Worm (Caenorhabditis elegans) whole organism, L1 larva: ENCODE measurements around the gene pat-2.

Experiments used
- C16A3.4 ChIP-seq: fragments of 150-350 bp; optimal IDR thresholded peaks from 2 replicates; lab custom pipeline; 2014; ENCODE audit warnings: missing biosample characterization, missing genetic modification characterization
- alr-1 ChIP-seq: fragments of 200-800 bp; sonication (Bioruptor generic); optimal IDR thresholded peaks from 2 replicates; lab custom pipeline; 2018; ENCODE audit warnings: borderline replicate concordance, mild to moderate bottlenecking, missing genetic modification characterization, missing compliant biosample characterization
- ama-1 ChIP-seq: fragments of 150-350 bp; optimal IDR thresholded peaks from 2 replicates; lab custom pipeline; 2014
- ceh-63 ChIP-seq: fragments of 200-800 bp; sonication (Bioruptor generic); optimal IDR thresholded peaks from 2 replicates; lab custom pipeline; 2018; ENCODE audit warnings: mild to moderate bottlenecking, missing genetic modification characterization, missing compliant biosample characterization
- ceh-8 ChIP-seq: fragments of 200-800 bp; sonication (Bioruptor generic); optimal IDR thresholded peaks from 2 replicates; lab custom pipeline; 2018; ENCODE audit warnings: mild to moderate bottlenecking, missing genetic modification characterization, moderate library complexity, missing compliant biosample characterization
- ceh-90 ChIP-seq: sonication (generic microtip); optimal IDR thresholded peaks from 2 replicates; lab custom pipeline; 2016; ENCODE audit warnings: missing genetic modification characterization, missing compliant biosample characterization
- dpl-1 ChIP-seq, 3 experiments: fragments of 150-350 bp in 2 of 3; sonication (generic microtip) in 1 of 3; optimal IDR thresholded peaks; 2 replicates each; lab custom pipeline; 2014 to 2017; ENCODE audit warnings: missing biosample characterization in 3 of 3, missing genetic modification characterization in 3 of 3, missing genetic modification reagents in 3 of 3
- dsc-1 ChIP-seq: sonication (generic microtip); optimal IDR thresholded peaks from 2 replicates; lab custom pipeline; 2016; ENCODE audit warnings: mild to moderate bottlenecking, missing genetic modification characterization, missing compliant biosample characterization
- efl-3 ChIP-seq: fragments of 200-800 bp; sonication (Bioruptor generic); optimal IDR thresholded peaks from 2 replicates; lab custom pipeline; 2018; ENCODE audit warnings: mild to moderate bottlenecking, missing genetic modification characterization, missing compliant biosample characterization
- egl-27 ChIP-seq, 2 experiments: fragments of 150-350 bp in 1 of 2; sonication (generic microtip); optimal IDR thresholded peaks; 3 replicates each; lab custom pipeline; 2017 to 2018; ENCODE audit warnings: missing biosample characterization in 2 of 2, missing genetic modification characterization in 2 of 2, missing genetic modification reagents in 2 of 2
- elt-2 ChIP-seq: sonication (generic microtip); optimal IDR thresholded peaks from 2 replicates; lab custom pipeline; 2016; ENCODE audit warnings: missing genetic modification characterization, mild to moderate bottlenecking, inconsistent platforms, missing compliant biosample characterization, missing genetic modification reagents
- ets-5 ChIP-seq: fragments of 200-800 bp; sonication (Bioruptor generic); IDR thresholded peaks from 2 replicates; pipeline ENCODE4 v1.3.6; 2022; ENCODE audit warnings: missing genetic modification characterization, missing compliant biosample characterization
- fkh-10 ChIP-seq: sonication (generic microtip); optimal IDR thresholded peaks from 2 replicates; lab custom pipeline; 2017; ENCODE audit warnings: missing biosample characterization, missing genetic modification reagents, missing genetic modification characterization
- fkh-4 ChIP-seq: sonication (generic microtip); optimal IDR thresholded peaks from 2 replicates; lab custom pipeline; 2016; ENCODE audit warnings: missing compliant biosample characterization, missing genetic modification characterization, borderline replicate concordance
- fos-1 ChIP-seq: fragments of 150-350 bp; optimal IDR thresholded peaks from 2 replicates; lab custom pipeline; 2014; ENCODE audit warnings: missing biosample characterization, missing genetic modification characterization
- grh-1 ChIP-seq: fragments of 200-800 bp; sonication (Bioruptor generic); IDR thresholded peaks from 2 replicates; pipeline ENCODE4 v1.3.6; 2022; ENCODE audit warnings: missing genetic modification reagents, missing genetic modification characterization, missing compliant biosample characterization
- hlh-17 ChIP-seq: fragments of 200-800 bp; sonication (Bioruptor generic); optimal IDR thresholded peaks from 2 replicates; lab custom pipeline; 2018; ENCODE audit warnings: missing genetic modification characterization, mild to moderate bottlenecking, missing compliant biosample characterization, moderate library complexity, borderline replicate concordance
- hlh-4 ChIP-seq: sonication (generic microtip); optimal IDR thresholded peaks from 2 replicates; lab custom pipeline; 2016; ENCODE audit warnings: mild to moderate bottlenecking, missing genetic modification characterization, missing compliant biosample characterization
- hpl-2 ChIP-seq: fragments of 150-350 bp; optimal IDR thresholded peaks from 2 replicates; lab custom pipeline; 2014; ENCODE audit warnings: missing biosample characterization, missing genetic modification reagents, missing genetic modification characterization
- irx-1 ChIP-seq: sonication (generic microtip); optimal IDR thresholded peaks from 2 replicates; lab custom pipeline; 2016; ENCODE audit warnings: missing genetic modification characterization, missing compliant biosample characterization
- isw-1 ChIP-seq: fragments of 200-800 bp; sonication (Bioruptor generic); IDR thresholded peaks from 2 replicates; pipeline ENCODE4 v1.3.6; 2022; ENCODE audit warnings: missing genetic modification characterization, missing compliant biosample characterization
- lin-13 ChIP-seq: fragments of 150-350 bp; optimal IDR thresholded peaks from 2 replicates; lab custom pipeline; 2014; ENCODE audit warnings: missing biosample characterization, missing genetic modification reagents, missing genetic modification characterization
- lin-14 ChIP-seq: fragments of 200-800 bp; sonication (Bioruptor generic); optimal IDR thresholded peaks from 2 replicates; lab custom pipeline; 2018; ENCODE audit warnings: mild to moderate bottlenecking, missing genetic modification characterization, moderate library complexity, missing compliant biosample characterization
- lin-35 ChIP-seq, 2 experiments: fragments of 150-350 bp; optimal IDR thresholded peaks; 2 replicates each; lab custom pipeline; 2014; ENCODE audit warnings: missing biosample characterization in 2 of 2, missing genetic modification characterization in 2 of 2, missing genetic modification reagents in 2 of 2
- lin-39 ChIP-seq: fragments of 150-350 bp; optimal IDR thresholded peaks from 2 replicates; lab custom pipeline; 2014; ENCODE audit warnings: missing biosample characterization, missing genetic modification reagents, missing genetic modification characterization
- lir-3 ChIP-seq: sonication (generic microtip); optimal IDR thresholded peaks from 2 replicates; lab custom pipeline; 2016; ENCODE audit warnings: mild to moderate bottlenecking, missing genetic modification characterization, moderate library complexity, missing compliant biosample characterization; ENCODE audit not compliant: poor library complexity
- lsy-2 ChIP-seq, 2 experiments: fragments of 150-350 bp; optimal IDR thresholded peaks; 2 replicates each; lab custom pipeline; 2014; ENCODE audit warnings: missing biosample characterization in 2 of 2, missing genetic modification characterization in 2 of 2
- mab-9 ChIP-seq: fragments of 200-800 bp; sonication (Bioruptor generic); IDR thresholded peaks from 2 replicates; pipeline ENCODE4 v1.3.6; 2022; ENCODE audit warnings: missing genetic modification reagents, missing genetic modification characterization, missing compliant biosample characterization
- mep-1 ChIP-seq: fragments of 150-350 bp; optimal IDR thresholded peaks from 2 replicates; lab custom pipeline; 2014; ENCODE audit warnings: missing biosample characterization, missing genetic modification characterization
- nhr-19 ChIP-seq: fragments of 200-800 bp; sonication (Bioruptor generic); conservative IDR thresholded peaks from 2 replicates; pipeline ENCODE4 v1.3.6; 2022; ENCODE audit warnings: missing genetic modification characterization, missing compliant biosample characterization
- nhr-237 ChIP-seq: fragments of 150-350 bp; optimal IDR thresholded peaks from 2 replicates; lab custom pipeline; 2014; ENCODE audit warnings: missing biosample characterization, missing genetic modification characterization
- nhr-28 ChIP-seq: fragments of 150-350 bp; optimal IDR thresholded peaks from 2 replicates; lab custom pipeline; 2014; ENCODE audit warnings: missing biosample characterization, missing genetic modification characterization
- nhr-77 ChIP-seq: fragments of 150-350 bp; optimal IDR thresholded peaks from 2 replicates; lab custom pipeline; 2014; ENCODE audit warnings: missing biosample characterization, missing genetic modification characterization
- nhr-84 ChIP-seq: sonication (generic microtip); optimal IDR thresholded peaks from 2 replicates; lab custom pipeline; 2017; ENCODE audit warnings: missing biosample characterization, missing genetic modification characterization
- nhr-85 ChIP-seq: sonication (generic microtip); peaks from one replicate; lab custom pipeline; 2016; ENCODE audit warnings: missing genetic modification characterization, inconsistent platforms, missing compliant biosample characterization
- nhr-90 ChIP-seq: sonication (generic microtip); optimal IDR thresholded peaks from 2 replicates; lab custom pipeline; 2016; ENCODE audit warnings: mild to moderate bottlenecking, missing genetic modification characterization, missing compliant biosample characterization; ENCODE audit not compliant: poor library complexity
- pag-3 ChIP-seq: sonication (generic microtip); optimal IDR thresholded peaks from 2 replicates; lab custom pipeline; 2017; ENCODE audit warnings: missing genetic modification characterization, mild to moderate bottlenecking, missing compliant biosample characterization, antibody characterized with exemption, borderline replicate concordance; ENCODE audit not compliant: insufficient read depth
- pax-3 ChIP-seq: fragments of 200-800 bp; sonication (Bioruptor generic); optimal IDR thresholded peaks from 2 replicates; lab custom pipeline; 2018; ENCODE audit warnings: mild to moderate bottlenecking, missing genetic modification characterization, moderate library complexity, missing compliant biosample characterization
- skn-1 ChIP-seq: fragments of 150-350 bp; optimal IDR thresholded peaks from 2 replicates; lab custom pipeline; 2014; ENCODE audit warnings: missing biosample characterization, missing genetic modification characterization
- snpc-4 ChIP-seq: fragments of 150-350 bp; optimal IDR thresholded peaks from 2 replicates; lab custom pipeline; 2014; ENCODE audit warnings: missing biosample characterization, missing genetic modification characterization
- sup-37 ChIP-seq: fragments of 200-800 bp; sonication (Bioruptor generic); optimal IDR thresholded peaks from 2 replicates; lab custom pipeline; 2018; ENCODE audit warnings: mild to moderate bottlenecking, missing genetic modification characterization, missing compliant biosample characterization
- swsn-7 ChIP-seq: sonication (generic microtip); optimal IDR thresholded peaks from 2 replicates; lab custom pipeline; 2016; ENCODE audit warnings: missing genetic modification characterization, missing compliant biosample characterization
- tbx-2 ChIP-seq: sonication (generic microtip); optimal IDR thresholded peaks from 2 replicates; lab custom pipeline; 2016; ENCODE audit warnings: missing genetic modification characterization, missing compliant biosample characterization
- tlp-1 ChIP-seq: fragments of 150-350 bp; optimal IDR thresholded peaks from 2 replicates; lab custom pipeline; 2014; ENCODE audit warnings: missing biosample characterization, missing genetic modification characterization
- unc-130 ChIP-seq: fragments of 150-350 bp; optimal IDR thresholded peaks from 2 replicates; lab custom pipeline; 2017; ENCODE audit warnings: missing biosample characterization, missing genetic modification characterization, inconsistent platforms
- unc-86 ChIP-seq: sonication (generic microtip); optimal IDR thresholded peaks from 2 replicates; lab custom pipeline; 2016; ENCODE audit warnings: missing genetic modification characterization, missing compliant biosample characterization
- xbp-1 ChIP-seq: sonication (generic microtip); optimal IDR thresholded peaks from 2 replicates; lab custom pipeline; 2016; ENCODE audit warnings: missing genetic modification characterization, missing compliant biosample characterization
- zag-1 ChIP-seq: fragments of 150-350 bp; optimal IDR thresholded peaks from 2 replicates; lab custom pipeline; 2014; ENCODE audit warnings: missing biosample characterization, missing genetic modification characterization
- zip-4 ChIP-seq: fragments of 200-800 bp; sonication (Bioruptor generic); optimal IDR thresholded peaks from 2 replicates; lab custom pipeline; 2018; ENCODE audit warnings: mild to moderate bottlenecking, missing genetic modification characterization, moderate library complexity, missing compliant biosample characterization
- ztf-4 ChIP-seq: fragments of 150-350 bp; optimal IDR thresholded peaks from 2 replicates; lab custom pipeline; 2014; ENCODE audit warnings: missing biosample characterization, missing genetic modification characterization

The pat-2 gene

DNA sequence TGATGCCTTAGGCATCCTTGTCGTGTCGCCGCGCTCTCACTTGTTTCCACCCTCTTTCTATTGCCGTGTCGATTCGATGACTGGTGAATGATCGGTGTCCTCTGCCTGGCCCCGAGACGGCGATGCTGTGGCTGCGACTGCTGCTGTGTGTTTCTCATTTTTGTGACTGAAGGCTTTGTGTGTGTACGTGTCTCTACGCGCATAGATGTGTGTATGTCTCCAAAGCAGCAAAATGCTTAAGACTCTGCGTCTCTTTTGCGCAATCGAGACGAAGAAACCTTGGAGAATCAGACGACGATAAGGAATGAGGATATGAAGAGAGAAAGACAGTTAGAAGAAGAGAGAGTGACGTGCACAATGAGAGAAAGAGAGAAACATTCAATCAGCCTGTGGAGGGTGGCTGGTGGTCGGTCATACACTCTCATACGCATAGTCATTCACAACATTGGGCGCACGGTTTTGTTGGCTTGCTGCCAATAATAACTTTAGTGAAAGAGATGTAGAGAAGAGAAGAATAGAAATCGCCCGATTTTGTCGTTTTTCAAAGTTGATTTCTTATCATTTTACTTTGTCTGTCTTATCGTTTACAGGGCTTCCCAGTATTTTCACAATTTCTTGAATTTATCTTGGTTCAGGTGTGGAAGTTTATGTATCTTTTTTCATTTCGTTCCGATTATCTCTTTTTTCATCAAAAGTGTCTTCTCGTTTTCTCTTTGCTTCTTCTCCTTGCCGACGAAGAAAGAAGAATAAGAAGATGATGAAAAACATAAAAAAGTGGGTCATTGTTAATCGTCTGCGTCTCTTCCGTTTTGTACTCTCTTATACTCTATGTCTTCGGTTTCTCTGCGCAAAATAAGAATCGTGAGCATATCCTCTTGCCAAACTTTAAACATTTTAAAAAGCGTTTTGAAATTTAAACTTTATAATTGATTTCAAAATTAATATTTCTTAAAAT, 16.6 kb upstream of the pat-2 start (continued):
- TF ChIP-seq tbx-2: peak; percentile 97
- peak; percentile 23 for TF ChIP-seq efl-3 (GFP tag; lab: Kevin White, UChicago)
- TF ChIP-seq pag-3 (tag; lab: Kevin White, UChicago): no peak
- TF ChIP-seq lin-13: peak; percentile 95
- TF ChIP-seq hlh-4 (tag; lab: Kevin White, UChicago): no peak
- peak; percentile 99 for TF ChIP-seq lin-14
- peak; percentile 72 to 91 for TF ChIP-seq lin-35 (GFP tag; optimal IDR thresholded peaks at IDR 0.05; lab: Kevin White, UChicago)
- TF ChIP-seq ama-1: peak; percentile 88
- TF ChIP-seq egl-27 (tag; optimal IDR thresholded peaks at IDR 0.05; lab: Kevin White, UChicago): peak; percentile 95 to 96
- TF ChIP-seq zip-4: peak; percentile 71
- TF ChIP-seq nhr-77 (tag; lab: Kevin White, UChicago): peak; percentile 96
- TF ChIP-seq lsy-2 (tag; optimal IDR thresholded peaks at IDR 0.05; lab: Kevin White, UChicago): peak; percentile 93 to 96
- peak; percentile 91 for TF ChIP-seq skn-1 (tag; lab: Kevin White, UChicago)
- TF ChIP-seq ztf-4: peak; percentile 96
- TF ChIP-seq dpl-1 (GFP tag; optimal IDR thresholded peaks at IDR 0.05; lab: Kevin White, UChicago): peak; percentile 68 to 72 (median 70)
- peak; percentile 95 for TF ChIP-seq fos-1 (tag; lab: Kevin White, UChicago)
- TF ChIP-seq isw-1 (GFP tag; lab: Robert Waterston, UW): peak; percentile 82
- TF ChIP-seq alr-1 (tag; lab: Kevin White, UChicago): no peak
- TF ChIP-seq lin-39 (tag; lab: Kevin White, UChicago): peak; percentile 92
- TF ChIP-seq snpc-4 (tag; lab: Kevin White, UChicago): peak; percentile 78
- TF ChIP-seq sup-37: peak; percentile 87
- peak; percentile 76 for TF ChIP-seq nhr-28 (tag; lab: Kevin White, UChicago)
- peak; percentile 92 for TF ChIP-seq nhr-19
- peak; percentile 83 for TF ChIP-seq pax-3 (tag; lab: Kevin White, UChicago)
- peak; percentile 94 for TF ChIP-seq unc-86 (tag; lab: Kevin White, UChicago)
- TF ChIP-seq swsn-7 (tag; lab: Kevin White, UChicago): peak; percentile 96
- TF ChIP-seq elt-2 (tag; lab: Kevin White, UChicago): peak; percentile 90
- TF ChIP-seq ceh-8 (GFP tag; lab: Kevin White, UChicago): no peak
- TF ChIP-seq xbp-1 (tag; lab: Kevin White, UChicago): peak; percentile 93
- no peak for TF ChIP-seq ceh-63 (GFP tag; lab: Kevin White, UChicago)
- peak; percentile 77 for TF ChIP-seq unc-130
- peak; percentile 81 for TF ChIP-seq lir-3 (tag; lab: Kevin White, UChicago)
- peak; percentile 92 for TF ChIP-seq hpl-2 (GFP tag; lab: Kevin White, UChicago)
- no peak for TF ChIP-seq ceh-90 (tag; lab: Kevin White, UChicago)
- no peak for TF ChIP-seq tlp-1
- TF ChIP-seq hlh-17 (GFP tag; lab: Kevin White, UChicago): no peak
- TF ChIP-seq nhr-237 (tag; lab: Kevin White, UChicago): peak; percentile 81
- peak; percentile 96 for TF ChIP-seq dsc-1 (tag; lab: Kevin White, UChicago)
- TF ChIP-seq nhr-84 (tag; lab: Kevin White, UChicago): no peak
- TF ChIP-seq nhr-90 (tag; lab: Kevin White, UChicago): peak; percentile 95
- TF ChIP-seq irx-1: peak; percentile 94
- peak; percentile 80 for TF ChIP-seq fkh-4 (tag; lab: Kevin White, UChicago)
- TF ChIP-seq mep-1 (tag; lab: Kevin White, UChicago): peak; percentile 98
- peak; percentile 100 for TF ChIP-seq nhr-85 (tag; lab: Kevin White, UChicago)
- TF ChIP-seq grh-1: peak; percentile 82
- peak; percentile 98 for TF ChIP-seq zag-1 (tag; lab: Kevin White, UChicago)
- TF ChIP-seq fkh-10 (GFP tag; lab: Kevin White, UChicago): peak; percentile 93
- TF ChIP-seq ets-5 (GFP tag; lab: Robert Waterston, UW): no peak
- TF ChIP-seq C16A3.4 (tag; lab: Kevin White, UChicago): peak; percentile 91
- peak; percentile 51 for TF ChIP-seq mab-9 (GFP tag; lab: Robert Waterston, UW)
